Fruit fly (Drosophila melanogaster): ENCODE results near the gene nmd.

Gene nmd

DNA sequence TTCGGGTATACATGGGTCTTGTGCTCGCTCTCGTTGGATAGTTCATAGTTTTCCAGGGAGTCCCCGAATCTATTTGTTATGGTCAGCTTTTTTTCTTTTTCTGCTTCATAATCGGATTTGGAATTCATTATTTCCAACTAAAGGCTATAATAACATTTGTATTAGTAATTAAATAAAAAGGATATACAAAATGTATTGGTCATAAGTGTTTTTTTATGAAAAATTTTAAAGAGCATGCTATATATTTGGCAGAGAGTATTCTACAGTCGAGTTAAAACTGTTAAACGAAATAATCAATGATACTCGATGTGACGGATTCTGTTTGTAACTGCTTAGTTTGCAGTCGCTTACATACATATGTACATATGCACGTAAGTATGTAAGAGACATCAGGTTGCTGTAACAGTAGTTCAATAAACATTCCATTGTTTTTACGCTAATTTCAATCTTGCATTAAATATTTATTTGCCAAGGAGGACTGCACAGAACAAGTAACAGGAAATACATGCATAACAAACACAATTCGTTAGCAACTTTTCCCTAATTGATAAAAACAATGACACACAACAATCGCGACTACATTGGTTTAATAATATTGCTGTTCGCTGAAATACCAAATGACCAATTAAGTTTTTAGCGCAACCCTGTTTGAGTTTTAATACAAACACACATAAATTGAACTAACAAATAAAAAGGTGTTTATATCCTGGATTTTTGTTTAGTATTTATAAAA lies 4.5 kb downstream of the nmd start (continued):
- TF ChIP-seq stc (GFP tag; IDR thresholded peaks at IDR 0.05) (no peak), PHDP (tag; optimal IDR thresholded peaks at IDR 0.05) (peak; percentile 33), CG5953 (GFP tag; IDR thresholded peaks at IDR 0.05) (no peak), CG10431 (GFP tag; optimal IDR thresholded peaks at IDR 0.05) (no peak), CG12219 (GFP tag; optimal IDR thresholded peaks at IDR 0.05) (peak; percentile 17), HLH4C (GFP tag; IDR thresholded peaks at IDR 0.05; ENCODE audit: partially characterized antibody) (0 out of 3 replicates have a peak, but pooled peaks have one; percentile 47), disco-r (GFP tag; optimal IDR thresholded peaks at IDR 0.05) (no peak), dysf (GFP tag; IDR thresholded peaks at IDR 0.05) (peak; percentile 49; the same call in 1 of the 3 replicates), CG11504 (tag; optimal IDR thresholded peaks at IDR 0.05) (peak; percentile 31), gem (tag; optimal IDR thresholded peaks at IDR 0.05) (peak; percentile 62), dmrt11E (tag; optimal IDR thresholded peaks at IDR 0.05) (peak; percentile 20), MESR4 (GFP tag; optimal IDR thresholded peaks at IDR 0.05) (peak; percentile 70), CG34376 (GFP tag; optimal IDR thresholded peaks at IDR 0.05) (no peak), gcm2 (GFP tag; optimal IDR thresholded peaks at IDR 0.05) (no peak), vvl (GFP tag; IDR thresholded peaks at IDR 0.05) (peak; percentile 17; the same call in 1 of the 2 replicates), grau (tag; optimal IDR thresholded peaks at IDR 0.05) (peak; percentile 36), CG15269 (tag; optimal IDR thresholded peaks at IDR 0.05) (peak; percentile 47), slbo (GFP tag; IDR thresholded peaks at IDR 0.05) (0 out of 2 replicates have a peak, but pooled peaks have one; percentile 7), Hr51 (GFP tag; optimal IDR thresholded peaks at IDR 0.05) (peak in 1 of 2 experiments; percentile 42), CG7839 (tag; optimal IDR thresholded peaks at IDR 0.05) (peak; percentile 60), sob (GFP tag; IDR thresholded peaks at IDR 0.05) (0 out of 2 replicates have a peak, but pooled peaks have one; percentile 32), CG2712 (tag; optimal IDR thresholded peaks at IDR 0.05) (peak; percentile 28), CG18011 (GFP tag; optimal IDR thresholded peaks at IDR 0.05) (peak; percentile 12), CG17568 (GFP tag; optimal IDR thresholded peaks at IDR 0.05) (peak; percentile 8), ara (GFP tag; IDR thresholded peaks at IDR 0.05) (no peak), Xrp1 (GFP tag; IDR thresholded peaks at IDR 0.05) (peak; percentile 40; the same call in 1 of the 2 replicates), bsh (GFP tag; optimal IDR thresholded peaks at IDR 0.05) (peak in 1 of 2 experiments; percentile 25), CG18764 (GFP tag; optimal IDR thresholded peaks at IDR 0.05) (no peak), dmrt99B (tag; optimal IDR thresholded peaks at IDR 0.05) (peak; percentile 34)

DNA sequence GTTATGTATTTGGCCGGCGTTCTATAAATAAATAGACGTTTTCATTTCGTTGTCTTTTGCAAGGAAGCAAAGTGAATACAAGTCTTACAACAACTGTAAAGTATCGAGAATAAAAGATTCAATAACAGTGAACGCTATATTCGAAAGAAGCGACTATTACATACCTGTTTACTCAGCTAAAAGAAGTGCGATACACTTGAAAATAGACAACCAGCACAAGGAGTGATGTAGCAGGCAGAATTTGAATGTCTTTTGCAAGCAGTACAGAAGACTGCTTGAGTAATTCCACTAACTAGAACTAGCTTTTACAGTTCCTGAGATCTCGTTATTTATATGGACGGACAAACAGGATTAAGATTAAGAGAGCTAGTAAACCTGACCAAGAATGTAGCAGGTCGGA lies 5.4 kb downstream of the nmd start:
- TF ChIP-seq ci (GFP tag; IDR thresholded peaks at IDR 0.05): no peak
- no peak for TF ChIP-seq usp (GFP tag; optimal IDR thresholded peaks at IDR 0.05)
- TF ChIP-seq Bgb (GFP tag; IDR thresholded peaks at IDR 0.05; ENCODE audit: partially characterized antibody): peak; percentile 73
- no peak for TF ChIP-seq CG9609 (GFP tag; optimal IDR thresholded peaks at IDR 0.05)
- TF ChIP-seq CG6791 (GFP tag; IDR thresholded peaks at IDR 0.05; ENCODE audit: partially characterized antibody): peak; percentile 92
- no peak for TF ChIP-seq crc (GFP tag; optimal IDR thresholded peaks at IDR 0.05)
- no peak for TF ChIP-seq CG17359 (tag; optimal IDR thresholded peaks at IDR 0.05)
- no peak for TF ChIP-seq cwo (GFP tag; optimal IDR thresholded peaks at IDR 0.05)
- TF ChIP-seq Optix (GFP tag; IDR thresholded peaks at IDR 0.05): no peak
- TF ChIP-seq Rfx (GFP tag; IDR thresholded peaks at IDR 0.05): no peak
- TF ChIP-seq Hsf (GFP tag; optimal IDR thresholded peaks at IDR 0.05): no peak
- TF ChIP-seq Nf-YC (tag; optimal IDR thresholded peaks at IDR 0.05): peak; percentile 71
- no peak for TF ChIP-seq CG32767 (GFP tag; IDR thresholded peaks at IDR 0.05)
- TF ChIP-seq Doc2 (GFP tag; IDR thresholded peaks at IDR 0.05): no peak
- TF ChIP-seq CG18619 (GFP tag; optimal IDR thresholded peaks at IDR 0.05): no peak
- TF ChIP-seq HHEX (GFP tag; optimal IDR thresholded peaks at IDR 0.05): no peak
- peak; percentile 95 for TF ChIP-seq sd (tag; optimal IDR thresholded peaks at IDR 0.05)
- no peak for TF ChIP-seq CG10565 (GFP tag; optimal IDR thresholded peaks at IDR 0.05)
- no peak for TF ChIP-seq gce (GFP tag; IDR thresholded peaks at IDR 0.05)
- no peak for TF ChIP-seq sob (GFP tag; IDR thresholded peaks at IDR 0.05)
- TF ChIP-seq Kr (GFP tag; optimal IDR thresholded peaks at IDR 0.05): no peak
- TF ChIP-seq mld (GFP tag; IDR thresholded peaks at IDR 0.05; ENCODE audit: partially characterized antibody): no peak
